Fruit fly (Drosophila melanogaster) whole organism, pupa: ENCODE results near the gene pum.
A peak's percentile ranks its signal among the peaks of the same experiment; 100 is the strongest.

Experiments used
- CG13204 ChIP-seq: fragments of 200-800 bp; sonication (Bioruptor generic); optimal IDR thresholded peaks from 2 replicates; lab custom pipeline; 2018; ENCODE audit warnings: missing biosample characterization, mild to moderate bottlenecking, missing genetic modification characterization, moderate library complexity
- CG14655 ChIP-seq: fragments of 200-800 bp; sonication (Bioruptor generic); optimal IDR thresholded peaks from 3 replicates; lab custom pipeline; 2017; ENCODE audit warnings: mild to moderate bottlenecking, missing biosample characterization, missing genetic modification reagents, missing genetic modification characterization
- CG15710 ChIP-seq: fragments of 200-800 bp; sonication (Bioruptor generic); optimal IDR thresholded peaks from 2 replicates; lab custom pipeline; 2018; ENCODE audit warnings: missing biosample characterization, mild to moderate bottlenecking, missing genetic modification characterization, moderate library complexity
- CG32121 ChIP-seq: fragments of 200-800 bp; sonication (Bioruptor generic); IDR thresholded peaks from 2 replicates; pipeline ENCODE4 v1.3.6; 2022; ENCODE audit warnings: missing biosample characterization, missing genetic modification characterization
- CG8301 ChIP-seq: fragments of 200-800 bp; sonication (Bioruptor generic); optimal IDR thresholded peaks from 2 replicates; lab custom pipeline; 2018; ENCODE audit warnings: missing biosample characterization, mild to moderate bottlenecking, missing genetic modification characterization
- CG9948 ChIP-seq: fragments of 200-800 bp; sonication (Bioruptor generic); optimal IDR thresholded peaks from 2 replicates; lab custom pipeline; 2018; ENCODE audit warnings: missing biosample characterization, mild to moderate bottlenecking, missing genetic modification characterization, moderate library complexity
- EcR ChIP-seq: fragments of 200-800 bp; sonication (Bioruptor generic); optimal IDR thresholded peaks from 3 replicates; lab custom pipeline; 2019; ENCODE audit warnings: missing biosample characterization, missing genetic modification characterization, mild to moderate bottlenecking, moderate library complexity, missing genetic modification reagents
- Snoo ChIP-seq: fragments of 200-800 bp; sonication (Bioruptor generic); optimal IDR thresholded peaks from 3 replicates; lab custom pipeline; 2017; ENCODE audit warnings: missing biosample characterization, mild to moderate bottlenecking, missing genetic modification characterization, inconsistent platforms
- fd96Ca ChIP-seq: fragments of 200-800 bp; sonication (Bioruptor generic); IDR thresholded peaks from 3 replicates; pipeline ENCODE4 v1.3.6; 2022; ENCODE audit warnings: missing biosample characterization, missing genetic modification characterization

dm6 chr3R:9249025-9249735, 11.7 kb upstream of the pum start:
- TF ChIP-seq CG9948 (tag; lab: Kevin White, UChicago), result no peak
- TF ChIP-seq CG8301 (tag; lab: Kevin White, UChicago), result peak; percentile 61
- TF ChIP-seq fd96Ca (GFP tag; lab: Robert Waterston, UW), result no peak
- TF ChIP-seq CG14655, result peak; percentile 58
- peak; percentile 36 for TF ChIP-seq Snoo
- no peak for TF ChIP-seq CG32121 (GFP tag; lab: Robert Waterston, UW)
- peak; percentile 90 for TF ChIP-seq EcR (GFP tag; lab: Kevin White, UChicago)
- no peak for TF ChIP-seq CG13204 (GFP tag; lab: Kevin White, UChicago)
- peak; percentile 38 for TF ChIP-seq CG15710 (tag; lab: Kevin White, UChicago)
